4 fruit fly cellular contexts compared by ENCODE assay signal in genomic region chr2L:14025485-14025933, dm6.
TF ChIP-seq lines count a peak whose summit lies in the region.

No protein-coding gene starts in this region.

- no peak for TF ChIP-seq CTCF in whole organism, embryonic (GFP tag; optimal IDR thresholded peaks at IDR 0.05; lab: Kevin White, UChicago)

TF ChIP-seq in whole organism, embryonic, 481 proteins besides CTCF, POLR2A, EP300 and RAD21 (continues in another document):
- TF ChIP-seq crol (GFP tag; IDR thresholded peaks at IDR 0.05; lab: Robert Waterston, UW) (peak; percentile 5; the same call in 1 of the 2 replicates), Ada2b (GFP tag; IDR thresholded peaks at IDR 0.05; lab: Robert Waterston, UW) (no peak), Opbp (GFP tag; IDR thresholded peaks at IDR 0.05; lab: Robert Waterston, UW; ENCODE audit: partially characterized antibody) (0 out of 3 replicates have a peak, but pooled peaks have one; percentile 28), chinmo (GFP tag; IDR thresholded peaks at IDR 0.05; lab: Robert Waterston, UW; ENCODE audit: partially characterized antibody) (0 out of 4 replicates have a peak, but pooled peaks have one; percentile 60), Ssrp (tag; optimal IDR thresholded peaks at IDR 0.05; lab: Kevin White, UChicago) (no peak), Med (GFP tag; lab: Kevin White, UChicago) (peak; percentile 61), CG4360 (GFP tag; IDR thresholded peaks at IDR 0.05; lab: Robert Waterston, UW) (0 out of 2 replicates have a peak, but pooled peaks have one; percentile 46), kni (GFP tag; optimal IDR thresholded peaks at IDR 0.05; lab: Kevin White, UChicago) (peak; percentile 73), Taf1 (GFP tag; IDR thresholded peaks at IDR 0.05; lab: Robert Waterston, UW) (no peak), sqz (GFP tag; optimal IDR thresholded peaks at IDR 0.05; lab: Kevin White, UChicago) (peak; percentile 66), CG1529 (GFP tag; optimal IDR thresholded peaks at IDR 0.05; lab: Kevin White, UChicago) (no peak), CG14014 (GFP tag; IDR thresholded peaks at IDR 0.05; lab: Robert Waterston, UW) (0 out of 2 replicates have a peak, but pooled peaks have one; percentile 18), exex (tag; optimal IDR thresholded peaks at IDR 0.05; lab: Kevin White, UChicago) (peak; percentile 32), zen2 (GFP tag; IDR thresholded peaks at IDR 0.05; lab: Robert Waterston, UW; ENCODE audit: partially characterized antibody) (0 out of 3 replicates have a peak, but pooled peaks have one; percentile 28), CG3281 (GFP tag; optimal IDR thresholded peaks at IDR 0.05; lab: Kevin White, UChicago) (no peak), abd-A (tag; optimal IDR thresholded peaks at IDR 0.05; lab: Kevin White, UChicago) (peak; percentile 95), CG18011 (GFP tag; optimal IDR thresholded peaks at IDR 0.05; lab: Kevin White, UChicago) (no peak), E2f2 (GFP tag; IDR thresholded peaks at IDR 0.05; lab: Robert Waterston, UW) (no peak), Pdp1 (GFP tag; optimal IDR thresholded peaks at IDR 0.05; lab: Kevin White, UChicago) (peak in 1 of 2 experiments; percentile 39), vvl (GFP tag; IDR thresholded peaks at IDR 0.05; lab: Robert Waterston, UW) (peak; percentile 32; the same call in 1 of the 2 replicates)

TF ChIP-seq in whole organism, prepupa, 60 proteins besides CTCF, POLR2A, EP300 and RAD21 (continues in another document):
- TF ChIP-seq Sox102F (GFP tag; optimal IDR thresholded peaks at IDR 0.05; lab: Kevin White, UChicago) (peak; percentile 37), net (GFP tag; optimal IDR thresholded peaks at IDR 0.05; lab: Kevin White, UChicago) (no peak), achi (GFP tag; optimal IDR thresholded peaks at IDR 0.05; lab: Kevin White, UChicago) (no peak), fd85E (GFP tag; optimal IDR thresholded peaks at IDR 0.05; lab: Kevin White, UChicago) (no peak), CG8319 (GFP tag; optimal IDR thresholded peaks at IDR 0.05; lab: Kevin White, UChicago) (no peak), fd59A (GFP tag; optimal IDR thresholded peaks at IDR 0.05; lab: Kevin White, UChicago) (no peak), OdsH (GFP tag; optimal IDR thresholded peaks at IDR 0.05; lab: Kevin White, UChicago) (no peak), CG3919 (GFP tag; optimal IDR thresholded peaks at IDR 0.05; lab: Kevin White, UChicago) (no peak), CG3032 (tag; optimal IDR thresholded peaks at IDR 0.05; lab: Kevin White, UChicago) (no peak), CG10631 (GFP tag; optimal IDR thresholded peaks at IDR 0.05; lab: Kevin White, UChicago) (no peak), Sox14 (GFP tag; optimal IDR thresholded peaks at IDR 0.05; lab: Kevin White, UChicago) (no peak), CG31627 (GFP tag; optimal IDR thresholded peaks at IDR 0.05; lab: Kevin White, UChicago) (no peak), CG8632 (GFP tag; optimal IDR thresholded peaks at IDR 0.05; lab: Kevin White, UChicago) (no peak), CG34406 (GFP tag; optimal IDR thresholded peaks at IDR 0.05; lab: Kevin White, UChicago) (no peak), svp (GFP tag; lab: Kevin White, UChicago) (peak; percentile 76), Hr39 (GFP tag; optimal IDR thresholded peaks at IDR 0.05; lab: Kevin White, UChicago) (no peak), CG15336 (GFP tag; IDR thresholded peaks at IDR 0.05; lab: Robert Waterston, UW) (no peak), CG9139 (GFP tag; optimal IDR thresholded peaks at IDR 0.05; lab: Kevin White, UChicago) (no peak), ss (GFP tag; optimal IDR thresholded peaks at IDR 0.05; lab: Kevin White, UChicago) (no peak), CG32006 (GFP tag; optimal IDR thresholded peaks at IDR 0.05; lab: Kevin White, UChicago) (no peak), CG6808 (GFP tag; optimal IDR thresholded peaks at IDR 0.05; lab: Kevin White, UChicago) (no peak), Gug (GFP tag; IDR thresholded peaks at IDR 0.05; lab: Robert Waterston, UW) (no peak), CG10669 (GFP tag; optimal IDR thresholded peaks at IDR 0.05; lab: Kevin White, UChicago) (no peak), CG8119 (GFP tag; IDR thresholded peaks at IDR 0.05; lab: Robert Waterston, UW) (peak; percentile 38; the same call in 1 of the 3 replicates), Hr4 (GFP tag; optimal IDR thresholded peaks at IDR 0.05; lab: Kevin White, UChicago) (no peak)

TF ChIP-seq in whole organism, pupa, 21 proteins besides CTCF, POLR2A, EP300 and RAD21:
- TF ChIP-seq CG4496 (GFP tag; IDR thresholded peaks at IDR 0.05; lab: Robert Waterston, UW), result peak; percentile 25; the same call in 2 of the 3 replicates
- peak; percentile 66 for TF ChIP-seq fd96Ca (GFP tag; IDR thresholded peaks at IDR 0.05; lab: Robert Waterston, UW)
- TF ChIP-seq Pif1B (GFP tag; optimal IDR thresholded peaks at IDR 0.05; lab: Kevin White, UChicago), result peak; percentile 19
- no peak for TF ChIP-seq CG15710 (tag; optimal IDR thresholded peaks at IDR 0.05; lab: Kevin White, UChicago)
- TF ChIP-seq CG32121 (GFP tag; IDR thresholded peaks at IDR 0.05; lab: Robert Waterston, UW), result peak; percentile 40; the same call in 1 of the 2 replicates
- no peak for TF ChIP-seq CG9948 (tag; optimal IDR thresholded peaks at IDR 0.05; lab: Kevin White, UChicago)
- peak; percentile 40 for TF ChIP-seq Ets98B (GFP tag; IDR thresholded peaks at IDR 0.05; lab: Robert Waterston, UW)

TF ChIP-seq in whole organism, wandering third instar larva, 38 proteins besides CTCF, POLR2A, EP300 and RAD21:
- TF ChIP-seq Dif (GFP tag; optimal IDR thresholded peaks at IDR 0.05; lab: Kevin White, UChicago; ENCODE audit: partially characterized antibody), result no peak
- peak; percentile 38 for TF ChIP-seq Vsx2 (GFP tag; optimal IDR thresholded peaks at IDR 0.05; lab: Kevin White, UChicago; ENCODE audit: partially characterized antibody)
TF ChIP-seq in whole organism, wandering third instar larva: peak in this region for 1.

Comparison
In these comparisons a context has a peak if more than half of its experiments do, and no peak if none do; other contexts are left out.
1. Of the 7 proteins assayed by ChIP-seq in both whole organism, embryonic and whole organism, prepupa: peak only in whole organism, embryonic: Blimp-1; only in whole organism, prepupa: Sox102F; in both: none; in neither: 5.